Worm (Caenorhabditis elegans) whole organism, dauer: ENCODE measurements around the gene Y38H6C.9.
"Not testable (repeated sequence)": the region's sequence is repeated elsewhere in the genome, so short reads cannot be mapped to it uniquely, and the experiment has no call there.

Experiments
- unc-62 ChIP-seq: sonication (generic microtip); optimal IDR thresholded peaks from 2 replicates; lab custom pipeline; 2017; ENCODE audit warnings: missing biosample characterization, missing genetic modification reagents, missing genetic modification characterization

The Y38H6C.9 gene

DNA sequence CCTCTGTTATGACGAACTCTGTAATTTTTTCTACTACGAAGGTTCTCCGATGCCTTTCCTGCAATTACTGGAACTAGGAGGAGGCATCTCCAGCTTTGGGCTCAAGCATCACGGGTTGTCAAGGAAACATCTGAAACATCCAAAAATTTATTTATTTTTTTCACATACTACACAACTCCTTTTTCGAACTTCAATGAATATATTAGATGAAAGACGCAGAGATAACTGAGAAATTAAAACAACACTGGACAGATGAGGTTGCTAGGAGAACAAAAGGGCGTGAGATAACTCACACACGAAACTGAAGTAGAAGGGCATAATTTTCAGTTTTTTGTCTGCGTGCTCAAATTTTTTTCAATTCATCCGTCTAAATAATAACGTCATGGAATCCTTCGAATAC lies 5.4 kb upstream of the Y38H6C.9 start, which contains the start of gene Y38H6C.13:
Y38H6C.13 (plus strand) TSS at position 301 of the 400 bp plus-strand sequence.
- TF ChIP-seq unc-62 = no peak

ce11 chrV:20525816-20526459 lies 3.9 kb upstream of the Y38H6C.9 start, which contains the start of the genes srh-166 and Y38H6C.24:
srh-166 (minus strand) TSS chrV:20525866.
Y38H6C.24 (plus strand) TSS chrV:20526435.
- no peak for TF ChIP-seq unc-62

- TF ChIP-seq unc-62 = no peak
Observed at ce11 chrV:20518927-20519326, 3.1 kb downstream of the Y38H6C.9 start, which contains the start of gene Y38H6C.25. Y38H6C.25 (plus strand) TSS chrV:20519227.

DNA sequence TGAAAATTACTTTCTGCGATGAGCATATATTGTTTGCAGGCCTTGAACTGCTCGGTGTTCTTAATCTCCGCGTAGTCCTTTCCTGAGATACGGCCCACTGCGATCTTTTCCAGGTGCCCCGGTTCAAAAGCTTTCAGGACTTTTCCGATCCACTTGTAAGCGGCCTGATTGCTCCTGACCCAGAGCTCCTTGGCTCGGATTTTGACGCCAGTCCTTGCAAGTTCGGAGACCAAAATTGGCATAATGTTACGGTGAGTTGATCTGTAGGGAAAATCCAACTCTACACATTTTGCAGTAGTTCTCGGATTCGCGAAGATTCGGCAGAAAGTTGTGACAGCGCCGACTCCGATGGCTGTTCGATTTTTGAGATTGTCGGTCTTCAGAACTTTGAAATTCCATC lies 5.1 kb downstream of the Y38H6C.9 start:
- TF ChIP-seq unc-62 = no peak

- no peak for TF ChIP-seq unc-62
Observed at ce11 chrV:20514483-20514882, 7.6 kb downstream of the Y38H6C.9 start.

DNA sequence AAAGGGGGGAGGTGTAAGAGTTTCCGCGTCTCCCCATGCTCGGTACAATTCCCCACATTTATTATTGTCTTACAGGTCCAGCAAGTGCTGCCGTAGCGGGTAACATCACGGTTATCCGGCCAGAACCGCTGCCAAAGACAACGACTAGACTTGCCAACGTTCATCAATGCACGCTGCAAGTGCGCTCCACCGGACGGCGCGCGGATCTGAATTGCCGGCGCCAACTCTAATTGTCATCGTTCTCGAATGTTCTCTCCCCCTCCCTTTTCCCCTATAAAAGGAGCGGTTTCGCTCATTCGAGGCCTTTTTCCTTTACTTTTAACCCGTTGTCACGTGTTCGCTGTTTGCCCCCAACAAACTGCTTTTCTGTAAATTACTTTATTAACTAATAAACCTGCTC lies 8.4 kb downstream of the Y38H6C.9 start, which contains the start of gene Y38H6C.8:
Y38H6C.8 (plus strand) TSS at position 301 of the 400 bp plus-strand sequence.
- not testable (repeated sequence) for TF ChIP-seq unc-62

DNA sequence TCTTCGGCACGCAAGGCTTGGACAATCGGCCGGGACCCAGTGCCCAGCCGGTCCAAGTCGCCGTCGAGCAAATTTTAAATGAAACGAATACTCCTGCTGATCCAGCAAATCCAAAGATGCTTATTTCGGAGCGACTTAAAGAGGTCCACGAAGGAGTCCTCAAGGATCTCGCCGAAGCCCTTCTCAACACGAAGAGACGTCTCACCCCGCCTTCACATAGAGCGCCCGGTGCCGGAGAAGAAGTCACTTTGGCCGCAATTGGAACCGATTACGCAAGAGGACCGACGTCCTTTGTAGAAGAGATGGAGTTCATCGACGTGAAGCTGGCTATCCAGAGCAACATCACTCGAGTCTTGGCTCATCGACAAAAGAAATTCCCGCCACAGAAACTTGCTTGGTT lies 12.6 kb downstream of the Y38H6C.9 start:
- TF ChIP-seq unc-62 = no peak

ce11 chrV:20506542-20506941 lies 15.5 kb downstream of the Y38H6C.9 start:
- no peak for TF ChIP-seq unc-62

- no peak for TF ChIP-seq unc-62
Observed at ce11 chrV:20504997-20505396, 17.1 kb downstream of the Y38H6C.9 start, which contains the start of gene Y38H6C.4. Y38H6C.4 (minus strand) TSS chrV:20505097.

ce11 chrV:20500405-20500804 lies 21.7 kb downstream of the Y38H6C.9 start, which contains the start of gene dct-14:
dct-14 (minus strand) TSS chrV:20500505.
- TF ChIP-seq unc-62 = no peak

DNA sequence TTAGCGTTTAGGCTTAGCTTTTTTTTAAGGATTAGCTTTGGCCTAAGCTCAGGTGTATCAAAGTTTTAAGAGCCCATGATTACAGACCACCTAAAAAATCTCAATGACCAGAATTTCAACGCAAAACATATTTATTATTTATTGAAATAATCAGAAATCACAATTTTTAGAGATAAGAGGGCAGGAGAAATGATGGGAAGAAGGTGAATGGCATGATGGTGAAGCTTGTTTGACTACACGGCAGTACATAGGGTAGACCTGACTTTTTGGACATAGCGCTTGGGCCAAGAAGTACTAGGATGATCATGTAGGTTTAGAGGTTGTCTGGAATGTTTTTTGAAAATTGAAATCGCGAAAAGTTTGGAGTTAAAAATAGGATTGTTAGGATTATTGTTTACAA lies 22.4 kb downstream of the Y38H6C.9 start:
- TF ChIP-seq unc-62 = no peak

ce11 chrV:20498980-20499379 lies 23.1 kb downstream of the Y38H6C.9 start, which contains the start of gene dct-16:
dct-16 (minus strand) TSS chrV:20499057.
- no peak for TF ChIP-seq unc-62

ce11 chrV:20497537-20497936 lies 24.5 kb downstream of the Y38H6C.9 start:
- TF ChIP-seq unc-62 = no peak

DNA sequence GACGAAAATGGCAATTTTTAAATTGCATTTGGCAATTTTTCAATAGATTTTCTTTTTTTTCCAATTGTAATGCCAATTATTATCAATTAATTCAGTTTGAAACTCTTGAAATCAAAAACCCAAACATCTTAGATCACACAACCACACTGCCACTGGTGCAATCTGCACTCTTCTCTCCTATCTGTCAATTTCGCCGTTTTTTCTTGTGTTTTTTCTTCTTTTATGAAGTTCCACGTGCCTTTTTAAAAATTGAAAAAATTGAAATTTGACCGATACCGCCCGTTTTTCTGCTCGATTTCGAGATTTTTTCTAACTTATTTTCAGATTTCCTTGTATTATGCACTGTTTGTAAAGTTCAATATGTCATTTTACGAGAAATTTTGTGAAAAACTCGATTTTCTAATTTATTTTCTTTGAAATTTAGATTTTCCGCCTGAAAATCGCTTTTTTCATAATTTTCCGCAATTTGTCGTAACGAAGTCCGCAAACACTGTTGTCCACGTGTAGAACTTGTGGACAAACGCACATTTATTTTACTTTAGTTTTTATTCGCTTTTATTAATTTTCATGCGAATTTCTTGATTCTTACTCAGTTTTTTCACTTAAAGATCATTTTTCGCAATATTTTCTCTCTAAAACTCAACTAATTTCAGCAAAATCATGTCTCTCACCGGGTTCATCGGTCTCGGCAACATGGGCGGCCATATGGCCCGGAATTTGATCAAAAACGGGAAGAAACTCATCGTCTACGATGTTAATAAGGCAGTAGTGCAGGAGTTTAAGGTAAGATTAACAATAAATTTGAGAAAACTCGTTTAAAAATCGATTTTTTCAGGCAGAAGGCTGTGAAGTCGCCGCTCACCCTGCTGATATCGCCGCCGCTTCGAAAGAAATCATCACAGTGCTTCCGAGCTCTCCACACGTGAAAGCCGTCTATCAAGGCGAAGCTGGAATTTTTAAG lies 28.5 kb downstream of the Y38H6C.9 start, which contains the start of gene B0250.5:
B0250.5 (plus strand) TSS at position 654 of the 961 bp plus-strand sequence.
- TF ChIP-seq unc-62 = no peak

DNA sequence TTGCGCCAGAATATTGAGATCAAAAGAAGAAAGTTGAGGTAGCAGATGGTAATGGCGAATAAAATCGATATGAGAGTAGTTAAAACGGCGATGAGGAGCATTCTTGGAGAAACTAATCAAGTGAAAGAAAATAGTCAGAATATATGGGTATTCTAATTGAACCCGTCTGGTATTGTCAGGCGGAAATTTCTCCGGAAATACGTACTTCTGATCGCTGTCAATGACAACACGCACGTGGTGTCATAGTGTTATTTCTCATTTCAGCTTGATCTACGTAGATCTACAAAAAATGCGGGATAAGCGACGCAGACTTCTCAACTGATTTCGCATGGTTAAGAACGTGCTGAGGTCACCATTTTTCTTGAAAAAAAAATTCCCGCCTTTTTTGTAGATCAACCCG lies 29.7 kb downstream of the Y38H6C.9 start, which contains the start of gene srbc-79:
srbc-79 (minus strand) TSS at position 101 of the 400 bp plus-strand sequence.
- no peak for TF ChIP-seq unc-62

- no peak for TF ChIP-seq unc-62
Observed at ce11 chrV:20489102-20489501, 33.0 kb downstream of the Y38H6C.9 start, which contains the start of gene srbc-78. srbc-78 (minus strand) TSS chrV:20489202.

DNA sequence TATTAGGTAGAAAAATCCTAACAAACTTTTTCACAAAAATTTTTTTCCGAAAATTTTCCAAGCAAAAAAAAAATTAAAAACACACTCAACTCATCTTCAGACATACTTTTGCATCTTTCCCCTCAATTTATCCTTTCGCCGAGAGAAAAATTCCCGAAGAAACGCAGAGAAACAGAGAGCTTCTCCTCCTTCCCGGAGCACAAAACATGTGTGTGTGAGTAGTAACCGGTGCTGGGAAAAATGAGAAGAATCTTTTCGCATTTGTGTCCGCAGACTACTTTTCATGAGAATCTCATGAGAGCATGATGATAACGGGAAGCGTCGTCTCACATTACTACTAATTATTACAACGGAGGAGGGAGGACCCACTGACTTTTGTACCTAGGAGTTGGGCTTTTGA lies 35.5 kb downstream of the Y38H6C.9 start:
- TF ChIP-seq unc-62 = no peak
